Fruit fly (Drosophila melanogaster): ENCODE measurements around the gene CG14210.

Gene CG14210

DNA sequence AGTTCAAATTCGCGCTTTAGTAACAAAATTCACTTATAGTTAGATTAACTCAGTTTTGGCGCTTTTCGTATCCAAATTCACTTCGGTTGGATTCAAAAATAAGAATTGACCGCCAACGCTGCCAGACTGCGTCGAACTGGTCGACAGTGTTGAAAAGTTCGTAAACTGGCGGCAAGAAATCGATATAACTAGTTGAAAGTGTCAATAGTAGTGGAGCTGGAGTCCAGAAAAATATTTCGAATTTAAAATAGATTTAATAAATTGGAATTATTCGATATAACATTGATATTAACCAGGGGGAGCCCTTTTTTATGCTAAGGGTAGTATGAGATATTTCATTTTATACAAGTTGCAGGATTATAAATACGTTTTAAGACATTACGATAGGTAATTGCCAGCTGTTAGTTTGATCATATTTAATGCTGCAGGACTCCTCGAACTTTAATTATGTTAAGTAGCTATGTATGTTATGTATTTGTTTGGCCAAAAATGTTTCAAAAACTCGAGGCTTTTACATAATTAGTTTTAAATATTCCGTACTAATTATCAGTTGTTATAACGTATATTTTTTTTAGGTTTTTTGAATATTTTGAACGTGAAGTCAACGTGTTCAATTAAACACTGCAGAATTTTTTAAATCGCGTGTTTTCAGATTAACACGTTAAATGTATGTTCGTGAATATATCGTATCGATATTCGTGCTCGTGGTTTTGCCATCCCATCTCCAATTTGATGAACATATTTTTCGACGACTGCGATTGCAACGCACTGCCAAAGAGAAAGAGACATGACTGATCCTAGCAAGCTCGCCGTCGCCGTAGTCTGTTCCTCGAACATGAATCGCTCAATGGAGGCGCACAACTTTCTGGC is 48.1 kb downstream of the CG14210 start, which contains the start of the genes CG14223 and Ssu72 (continued):
- TF ChIP-seq Dip3 (GFP tag; optimal IDR thresholded peaks at IDR 0.05): no peak
- TF ChIP-seq ttk (GFP tag; IDR thresholded peaks at IDR 0.05): no peak
- no peak for TF ChIP-seq klu (GFP tag; IDR thresholded peaks at IDR 0.05)
- TF ChIP-seq gsb (GFP tag; IDR thresholded peaks at IDR 0.05): no peak
- TF ChIP-seq CG3838 (GFP tag; optimal IDR thresholded peaks at IDR 0.05): no peak
- peak; percentile 12 for TF ChIP-seq Hmx (GFP tag; optimal IDR thresholded peaks at IDR 0.05)
- TF ChIP-seq crc (GFP tag; optimal IDR thresholded peaks at IDR 0.05): no peak
- no peak for TF ChIP-seq CG7357 (GFP tag; IDR thresholded peaks at IDR 0.05)
- TF ChIP-seq Oli (tag; optimal IDR thresholded peaks at IDR 0.05): no peak
- no peak for TF ChIP-seq jumu (GFP tag; optimal IDR thresholded peaks at IDR 0.05)
- TF ChIP-seq Ssrp (tag; optimal IDR thresholded peaks at IDR 0.05): no peak
- no peak for TF ChIP-seq B-H1 (GFP tag; IDR thresholded peaks at IDR 0.05)
- TF ChIP-seq CG2678 (tag; optimal IDR thresholded peaks at IDR 0.05): no peak
- no peak for TF ChIP-seq CG11398 (GFP tag; optimal IDR thresholded peaks at IDR 0.05)
- no peak for TF ChIP-seq ATbp (GFP tag; optimal IDR thresholded peaks at IDR 0.05)
- TF ChIP-seq CG13424 (tag; optimal IDR thresholded peaks at IDR 0.05): no peak
- peak; percentile 83 for TF ChIP-seq bbx (GFP tag; IDR thresholded peaks at IDR 0.05; ENCODE audit: partially characterized antibody)
- no peak for TF ChIP-seq CG32767 (GFP tag; IDR thresholded peaks at IDR 0.05)
- no peak for TF ChIP-seq Abd-B (GFP tag; optimal IDR thresholded peaks at IDR 0.05)
- TF ChIP-seq bsh (GFP tag; optimal IDR thresholded peaks at IDR 0.05): no peak
- no peak for TF ChIP-seq Jarid2 (GFP tag; optimal IDR thresholded peaks at IDR 0.05)
- no peak for TF ChIP-seq wdn (GFP tag; IDR thresholded peaks at IDR 0.05)
- TF ChIP-seq CG7556 (GFP tag; optimal IDR thresholded peaks at IDR 0.05): no peak
- TF ChIP-seq lbe (GFP tag; optimal IDR thresholded peaks at IDR 0.05): no peak
- TF ChIP-seq hbn (GFP tag; IDR thresholded peaks at IDR 0.05; ENCODE audit: partially characterized antibody): peak; percentile 73
- TF ChIP-seq Mrtf (GFP tag; IDR thresholded peaks at IDR 0.05): no peak
- no peak for TF ChIP-seq CG8478 (optimal IDR thresholded peaks at IDR 0.05)
- TF ChIP-seq CG17802 (tag; optimal IDR thresholded peaks at IDR 0.05): no peak
- TF ChIP-seq dpn (GFP tag; optimal IDR thresholded peaks at IDR 0.05): no peak
- no peak for TF ChIP-seq CG31441 (GFP tag; IDR thresholded peaks at IDR 0.05)
- no peak for TF ChIP-seq ERR (GFP tag; optimal IDR thresholded peaks at IDR 0.05)
- TF ChIP-seq tll (GFP tag; optimal IDR thresholded peaks at IDR 0.05): no peak
- TF ChIP-seq vfl (GFP tag; optimal IDR thresholded peaks at IDR 0.05): no peak
- no peak for TF ChIP-seq wor (GFP tag; IDR thresholded peaks at IDR 0.05)
- no peak for TF ChIP-seq Poxn (GFP tag; IDR thresholded peaks at IDR 0.05)
- TF ChIP-seq Aef1 (GFP tag; IDR thresholded peaks at IDR 0.05): no peak; the same call in 2 of the 3 replicates
- no peak for TF ChIP-seq CG7987 (GFP tag; optimal IDR thresholded peaks at IDR 0.05)
- TF ChIP-seq grn (GFP tag; optimal IDR thresholded peaks at IDR 0.05): no peak
- no peak for TF ChIP-seq NfI (GFP tag; optimal IDR thresholded peaks at IDR 0.05)
- TF ChIP-seq lola (GFP tag; optimal IDR thresholded peaks at IDR 0.05): no peak
- TF ChIP-seq HmgZ (tag; optimal IDR thresholded peaks at IDR 0.05): peak; percentile 3
- TF ChIP-seq Atf3 (GFP tag; optimal IDR thresholded peaks at IDR 0.05): no peak
- TF ChIP-seq dimm (GFP tag; IDR thresholded peaks at IDR 0.05): no peak
- TF ChIP-seq CG10366 (GFP tag; IDR thresholded peaks at IDR 0.05): no peak; the same call in 1 of the 2 replicates
- no peak for TF ChIP-seq Drgx (GFP tag; IDR thresholded peaks at IDR 0.05)
- TF ChIP-seq zen (tag; optimal IDR thresholded peaks at IDR 0.05): no peak
- TF ChIP-seq inv (GFP tag; IDR thresholded peaks at IDR 0.05; ENCODE audit: partially characterized antibody): peak; percentile 72
- no peak for TF ChIP-seq yki (optimal IDR thresholded peaks at IDR 0.05)
- no peak for TF ChIP-seq nerfin-1 (tag; optimal IDR thresholded peaks at IDR 0.05)
- TF ChIP-seq pros (GFP tag; optimal IDR thresholded peaks at IDR 0.05): no peak

Measured in whole organism, embryonic.